Worm (Caenorhabditis elegans) whole organism, young adult: ENCODE measurements around the gene Y51H7C.10.
"Not testable (repeated sequence)": the region's sequence is repeated elsewhere in the genome, so short reads cannot be mapped to it uniquely, and the experiment has no call there.

Source experiments
- B0336.3 ChIP-seq: fragments of 200-800 bp; sonication (Bioruptor generic); IDR thresholded peaks from 2 replicates; pipeline ENCODE4 v1.3.6; 2022; ENCODE audit warnings: missing genetic modification characterization, missing compliant biosample characterization
- aptf-3 ChIP-seq: fragments of 200-800 bp; sonication (Bioruptor generic); IDR thresholded peaks from 2 replicates; pipeline ENCODE4 v1.3.6; 2022; ENCODE audit warnings: missing genetic modification characterization, missing compliant biosample characterization
- die-1 ChIP-seq: sonication (generic microtip); optimal IDR thresholded peaks from 2 replicates; lab custom pipeline; 2016; ENCODE audit warnings: missing genotype, mild to moderate bottlenecking, missing genetic modification characterization, missing compliant biosample characterization
- egl-18 ChIP-seq: fragments of 200-800 bp; sonication (Bioruptor generic); IDR thresholded peaks from 2 replicates; pipeline ENCODE4 v1.3.6; 2022; ENCODE audit warnings: missing genetic modification reagents, missing genetic modification characterization, missing compliant biosample characterization
- egl-44 ChIP-seq: fragments of 200-800 bp; sonication (Bioruptor generic); IDR thresholded peaks from 2 replicates; pipeline ENCODE4 v1.3.6; 2022; ENCODE audit warnings: missing genetic modification reagents, missing genetic modification characterization, missing compliant biosample characterization
- ets-4 ChIP-seq: fragments of 200-800 bp; sonication (Bioruptor generic); optimal IDR thresholded peaks from 2 replicates; lab custom pipeline; 2018; ENCODE audit warnings: mild to moderate bottlenecking, missing genetic modification characterization, missing compliant biosample characterization
- hlh-26 ChIP-seq: fragments of 200-800 bp; sonication (Bioruptor generic); conservative IDR thresholded peaks from 2 replicates; pipeline ENCODE4 v1.3.6; 2022; ENCODE audit warnings: missing genetic modification reagents, missing genetic modification characterization, missing compliant biosample characterization
- lsl-1 ChIP-seq: fragments of 200-800 bp; sonication (Bioruptor generic); optimal IDR thresholded peaks from 2 replicates; lab custom pipeline; 2018; ENCODE audit warnings: mild to moderate bottlenecking, missing genetic modification characterization, moderate library complexity, missing compliant biosample characterization
- madf-6 ChIP-seq: fragments of 200-800 bp; sonication (Bioruptor generic); IDR thresholded peaks from 2 replicates; pipeline ENCODE4 v1.3.6; 2022; ENCODE audit warnings: missing genetic modification reagents, missing genetic modification characterization, missing compliant biosample characterization
- nfya-1 ChIP-seq: sonication (generic microtip); optimal IDR thresholded peaks from 2 replicates; lab custom pipeline; 2017; ENCODE audit warnings: antibody characterized with exemption, missing compliant biosample characterization, missing genetic modification characterization, borderline replicate concordance; ENCODE audit not compliant: insufficient read depth
- pha-4 ChIP-seq: fragments of 150-350 bp; sonication (generic microtip); optimal IDR thresholded peaks from 2 replicates; lab custom pipeline; 2014; ENCODE audit warnings: missing biosample characterization, missing genetic modification reagents, missing genetic modification characterization
- unc-62 ChIP-seq: fragments of 150-350 bp; optimal IDR thresholded peaks from 2 replicates; lab custom pipeline; 2014; ENCODE audit warnings: missing biosample characterization, missing genetic modification reagents, missing genetic modification characterization
- ztf-25 ChIP-seq: fragments of 200-800 bp; sonication (Bioruptor generic); IDR thresholded peaks from 2 replicates; pipeline ENCODE4 v1.3.6; 2022; ENCODE audit warnings: missing genetic modification reagents, missing genetic modification characterization, missing compliant biosample characterization

- TF ChIP-seq egl-44 (GFP tag; lab: Robert Waterston, UW); pha-4; madf-6 (GFP tag; lab: Robert Waterston, UW); ets-4 (GFP tag; lab: Kevin White, UChicago); ztf-25 (GFP tag; lab: Robert Waterston, UW); lsl-1; B0336.3 (GFP tag; lab: Robert Waterston, UW); egl-18 (GFP tag; lab: Robert Waterston, UW); unc-62; hlh-26 (GFP tag; lab: Robert Waterston, UW); aptf-3 (GFP tag; lab: Robert Waterston, UW); die-1 (tag; lab: Kevin White, UChicago); nfya-1 (tag; lab: Kevin White, UChicago): not testable (repeated sequence)
Observed at ce11 chrII:1446696-1447293, 23.2 kb upstream of the Y51H7C.10 start, which contains the start of gene Y51H7C.12.
